Worm (Caenorhabditis elegans) whole organism, L1 larva: ENCODE measurements around the gene C55B6.4.

ENCODE experiments used
- dsc-1 ChIP-seq: sonication (generic microtip); optimal IDR thresholded peaks from 2 replicates; lab custom pipeline; 2016; ENCODE audit warnings: mild to moderate bottlenecking, missing genetic modification characterization, missing compliant biosample characterization
- elt-2 ChIP-seq: sonication (generic microtip); optimal IDR thresholded peaks from 2 replicates; lab custom pipeline; 2016; ENCODE audit warnings: missing genetic modification characterization, mild to moderate bottlenecking, inconsistent platforms, missing compliant biosample characterization, missing genetic modification reagents
- elt-3 ChIP-seq, 6 experiments: fragments of 150-350 bp in 1 of 6; sonication (generic microtip); optimal IDR thresholded peaks; 2 replicates each; lab custom pipeline; 2017 to 2018; ENCODE audit warnings: missing biosample characterization in 6 of 6, missing genetic modification characterization in 6 of 6, inconsistent platforms in 1 of 6
- mab-9 ChIP-seq: fragments of 200-800 bp; sonication (Bioruptor generic); IDR thresholded peaks from 2 replicates; pipeline ENCODE4 v1.3.6; 2022; ENCODE audit warnings: missing genetic modification reagents, missing genetic modification characterization, missing compliant biosample characterization
- nhr-20 ChIP-seq: sonication (generic microtip); optimal IDR thresholded peaks from 2 replicates; lab custom pipeline; 2016; ENCODE audit warnings: mild to moderate bottlenecking, missing genetic modification characterization, missing compliant biosample characterization
- nhr-28 ChIP-seq: fragments of 150-350 bp; optimal IDR thresholded peaks from 2 replicates; lab custom pipeline; 2014; ENCODE audit warnings: missing biosample characterization, missing genetic modification characterization
- nhr-71 ChIP-seq: sonication (generic microtip); optimal IDR thresholded peaks from 2 replicates; lab custom pipeline; 2016; ENCODE audit warnings: mild to moderate bottlenecking, missing genetic modification characterization, moderate library complexity, missing compliant biosample characterization
- nhr-90 ChIP-seq: sonication (generic microtip); optimal IDR thresholded peaks from 2 replicates; lab custom pipeline; 2016; ENCODE audit warnings: mild to moderate bottlenecking, missing genetic modification characterization, missing compliant biosample characterization; ENCODE audit not compliant: poor library complexity
- rnt-1 ChIP-seq: sonication (generic microtip); optimal IDR thresholded peaks from 2 replicates; lab custom pipeline; 2016; ENCODE audit warnings: mild to moderate bottlenecking, missing genetic modification characterization, moderate library complexity, missing compliant biosample characterization
- snu-23 ChIP-seq: sonication (generic microtip); optimal IDR thresholded peaks from 2 replicates; lab custom pipeline; 2016; ENCODE audit warnings: missing genetic modification characterization, missing compliant biosample characterization
- sptf-1 ChIP-seq: fragments of 150-350 bp; optimal IDR thresholded peaks from 2 replicates; lab custom pipeline; 2014; ENCODE audit warnings: missing biosample characterization, missing genetic modification characterization

C55B6.4 gene

DNA sequence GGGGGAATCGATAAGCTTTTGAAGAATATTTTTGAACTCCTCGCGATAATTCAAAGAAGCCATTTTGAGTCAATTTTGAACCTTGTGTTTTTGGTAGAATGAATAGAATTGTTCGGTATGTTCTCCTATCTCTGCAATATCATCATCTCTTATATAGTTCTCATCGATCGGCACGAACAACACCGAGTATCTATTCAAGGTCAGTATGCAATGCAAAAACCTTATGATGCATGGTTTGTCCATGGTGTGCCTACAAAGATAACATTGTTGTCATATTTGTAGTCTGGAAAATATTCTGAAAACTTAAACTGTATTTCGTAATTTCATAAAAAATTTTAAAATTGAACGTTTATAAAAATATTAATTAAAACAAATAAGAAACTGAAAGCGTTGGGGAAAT, 44.0 kb downstream of the C55B6.4 start, which contains the start of gene alh-10 (continued):
- peak in 3 of 6 experiments; percentile 14 to 57 (median 45) for TF ChIP-seq elt-3 (tag; optimal IDR thresholded peaks at IDR 0.05; lab: Kevin White, UChicago)

DNA sequence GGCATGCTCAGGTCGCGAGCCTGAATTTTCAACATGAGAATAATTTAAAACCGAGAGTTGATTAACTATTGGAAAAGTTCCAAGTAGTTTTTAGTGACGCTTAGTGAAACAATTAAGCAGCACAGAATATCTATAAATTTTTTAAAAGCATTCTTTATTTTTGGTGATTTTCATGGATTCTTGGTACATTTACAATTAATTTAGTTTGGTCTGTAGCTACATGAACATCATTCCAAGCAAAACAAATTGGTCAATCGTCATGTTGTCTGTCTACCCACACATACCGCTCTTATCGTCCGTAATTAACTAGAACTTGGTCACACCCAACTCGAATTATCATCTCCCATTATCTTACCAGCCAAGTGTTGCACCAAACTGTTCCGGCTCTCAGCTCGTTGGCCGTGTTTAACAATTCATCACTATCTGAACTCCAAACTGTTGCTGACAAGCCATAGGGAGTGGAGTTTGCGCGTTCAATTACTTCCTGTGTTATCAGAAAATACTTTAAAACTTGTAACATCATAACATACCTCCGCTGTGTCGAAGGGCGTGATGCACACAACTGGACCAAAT, 46.7 kb downstream of the C55B6.4 start:
- TF ChIP-seq snu-23 (GFP tag; lab: Kevin White, UChicago) (no peak), elt-2 (tag; lab: Kevin White, UChicago) (peak; percentile 8)

DNA sequence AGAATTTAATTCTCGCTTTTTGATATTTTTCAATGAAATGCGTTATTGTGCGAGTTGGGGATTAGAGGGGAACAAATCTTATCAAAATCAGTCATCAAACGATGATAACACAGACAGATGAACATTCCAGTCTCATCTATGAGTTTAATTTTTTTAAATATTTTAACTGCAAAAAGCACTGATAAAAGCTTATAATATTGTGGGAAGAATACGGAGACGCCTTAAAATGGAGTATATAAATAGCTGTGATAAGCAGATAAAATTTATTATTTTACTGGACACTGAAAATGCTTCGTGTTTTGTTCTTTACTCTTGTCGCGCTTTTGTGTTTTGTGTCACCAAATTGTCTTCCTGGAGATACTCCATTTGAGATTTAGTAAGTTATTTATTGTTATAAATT, 47.9 kb downstream of the C55B6.4 start, which contains the start of gene clec-86:
Gene clec-86, plus strand, starts transcription at position 262 of the 400 bp plus-strand sequence.
- TF ChIP-seq sptf-1 (tag; lab: Kevin White, UChicago) = no peak
- no peak for TF ChIP-seq nhr-28
- TF ChIP-seq nhr-20 (tag; lab: Kevin White, UChicago) = no peak
- no peak for TF ChIP-seq mab-9 (GFP tag; lab: Robert Waterston, UW)
- no peak for TF ChIP-seq rnt-1 (tag; lab: Kevin White, UChicago)
- peak; percentile 31 for TF ChIP-seq nhr-71 (tag; lab: Kevin White, UChicago)
- TF ChIP-seq nhr-90 = peak; percentile 16
- peak; percentile 89 for TF ChIP-seq elt-2 (tag; lab: Kevin White, UChicago)
- TF ChIP-seq dsc-1 (tag; lab: Kevin White, UChicago) = peak; percentile 42
- TF ChIP-seq, all 84 proteins: peak for 4
